Worm (Caenorhabditis elegans) whole organism, young adult: ENCODE results near the gene pdcd-2.

Experiments used
- B0019.2 ChIP-seq: fragments of 200-800 bp; sonication (Bioruptor generic); conservative IDR thresholded peaks from 2 replicates; pipeline ENCODE4 v1.3.6; 2022; ENCODE audit warnings: missing genetic modification reagents, missing genetic modification characterization, missing compliant biosample characterization
- ama-1 ChIP-seq, 3 experiments: fragments of 150-350 bp in 1 of 3; sonication (generic microtip) in 2 of 3; optimal IDR thresholded peaks; 2 replicates each; lab custom pipeline; 2014 to 2018; ENCODE audit warnings: missing biosample characterization in 2 of 3, missing genetic modification characterization in 2 of 3, missing genetic modification reagents in 2 of 3
- mcd-1 ChIP-seq: fragments of 200-800 bp; sonication (Bioruptor generic); IDR thresholded peaks from 2 replicates; pipeline ENCODE4 v1.3.6; 2022; ENCODE audit warnings: missing genetic modification reagents, missing genetic modification characterization, missing compliant biosample characterization

DNA sequence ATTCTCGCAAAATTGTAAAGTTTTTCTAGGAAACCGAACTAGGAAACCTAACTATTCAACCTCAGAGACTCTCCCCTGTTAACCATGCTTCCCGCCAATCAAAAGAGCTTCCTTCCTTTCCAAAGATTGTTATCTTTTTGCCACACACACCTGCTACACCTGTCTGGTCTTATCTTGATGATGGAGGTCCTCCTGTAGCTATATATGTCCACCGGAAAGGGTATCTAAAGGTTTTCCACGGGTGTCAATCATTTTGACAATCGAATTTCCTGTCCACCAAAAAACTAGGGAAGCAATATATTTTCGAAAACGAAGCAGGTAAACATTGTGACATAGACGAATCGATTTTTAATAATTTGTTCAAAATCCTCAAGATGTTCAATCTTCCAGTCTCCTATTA, 35.9 kb upstream of the pdcd-2 start:
- TF ChIP-seq mcd-1 (GFP tag; lab: Robert Waterston, UW), result no peak
- TF ChIP-seq ama-1 (optimal IDR thresholded peaks at IDR 0.05; lab: Kevin White, UChicago), result no peak
- no peak for TF ChIP-seq ama-1 (GFP tag; optimal IDR thresholded peaks at IDR 0.05; lab: Kevin White, UChicago)
- TF ChIP-seq B0019.2, result no peak
